Worm (Caenorhabditis elegans) whole organism, young adult: ENCODE measurements around the gene best-23.

ENCODE experiments used
- C17E4.6 ChIP-seq: fragments of 200-800 bp; sonication (Bioruptor generic); IDR thresholded peaks from 2 replicates; pipeline ENCODE4 v1.3.6; 2022; ENCODE audit warnings: missing genetic modification reagents, missing genetic modification characterization, missing compliant biosample characterization
- F23B12.7 ChIP-seq: sonication (generic microtip); optimal IDR thresholded peaks from 2 replicates; lab custom pipeline; 2017; ENCODE audit warnings: missing genetic modification characterization, mild to moderate bottlenecking, missing compliant biosample characterization, antibody characterized with exemption, moderate library complexity; ENCODE audit not compliant: insufficient read depth
- F33H1.4 ChIP-seq: fragments of 200-800 bp; sonication (Bioruptor generic); IDR thresholded peaks from 2 replicates; pipeline ENCODE4 v1.3.6; 2022; ENCODE audit warnings: missing genetic modification reagents, missing genetic modification characterization, missing compliant biosample characterization
- K12H6.12 ChIP-seq: fragments of 200-800 bp; sonication (Bioruptor generic); optimal IDR thresholded peaks from 2 replicates; lab custom pipeline; 2018; ENCODE audit warnings: mild to moderate bottlenecking, missing genetic modification characterization, missing compliant biosample characterization
- T26A5.8 ChIP-seq: sonication (generic microtip); optimal IDR thresholded peaks from 2 replicates; lab custom pipeline; 2016; ENCODE audit warnings: missing genetic modification characterization, missing compliant biosample characterization
- Y53F4B.3 ChIP-seq: fragments of 200-800 bp; sonication (Bioruptor generic); IDR thresholded peaks from 2 replicates; pipeline ENCODE4 v1.3.6; 2022; ENCODE audit warnings: missing genetic modification reagents, missing genetic modification characterization, missing compliant biosample characterization
- Y53G8AR.9 ChIP-seq: fragments of 200-800 bp; sonication (Bioruptor generic); conservative IDR thresholded peaks from 2 replicates; pipeline ENCODE4 v1.3.6; 2022; ENCODE audit warnings: missing genetic modification reagents, missing genetic modification characterization, missing compliant biosample characterization
- Y56A3A.18 ChIP-seq: fragments of 200-800 bp; sonication (Bioruptor generic); IDR thresholded peaks from 2 replicates; pipeline ENCODE4 v1.3.6; 2022; ENCODE audit warnings: missing genetic modification reagents, missing genetic modification characterization, missing compliant biosample characterization
- Y67H2A.10 ChIP-seq: fragments of 200-800 bp; sonication (Bioruptor generic); conservative IDR thresholded peaks from 2 replicates; pipeline ENCODE4 v1.3.6; 2022; ENCODE audit warnings: missing genetic modification reagents, missing genetic modification characterization, missing compliant biosample characterization
- Y79H2A.3 ChIP-seq: fragments of 200-800 bp; sonication (Bioruptor generic); conservative IDR thresholded peaks from 2 replicates; pipeline ENCODE4 v1.3.6; 2022; ENCODE audit warnings: missing genetic modification reagents, missing genetic modification characterization, missing compliant biosample characterization
- ama-1 ChIP-seq, 3 experiments: fragments of 150-350 bp in 1 of 3; sonication (generic microtip) in 2 of 3; optimal IDR thresholded peaks; 2 replicates each; lab custom pipeline; 2014 to 2018; ENCODE audit warnings: missing biosample characterization in 2 of 3, missing genetic modification characterization in 2 of 3, missing genetic modification reagents in 2 of 3
- aptf-2 ChIP-seq: fragments of 200-800 bp; sonication (Bioruptor generic); conservative IDR thresholded peaks from 2 replicates; pipeline ENCODE4 v1.3.6; 2022; ENCODE audit warnings: missing genetic modification reagents, missing genetic modification characterization, missing compliant biosample characterization
- athp-1 ChIP-seq: sonication (generic microtip); optimal IDR thresholded peaks from 2 replicates; lab custom pipeline; 2017; ENCODE audit warnings: mild to moderate bottlenecking, missing genetic modification characterization, missing compliant biosample characterization
- attf-5 ChIP-seq: fragments of 200-800 bp; sonication (Bioruptor generic); optimal IDR thresholded peaks from 2 replicates; lab custom pipeline; 2018; ENCODE audit warnings: mild to moderate bottlenecking, missing genetic modification characterization, missing compliant biosample characterization
- ccch-3 ChIP-seq: fragments of 200-800 bp; sonication (Bioruptor generic); optimal IDR thresholded peaks from 2 replicates; lab custom pipeline; 2018; ENCODE audit warnings: mild to moderate bottlenecking, missing genetic modification characterization, missing compliant biosample characterization
- ceh-100 ChIP-seq: fragments of 200-800 bp; sonication (Bioruptor generic); IDR thresholded peaks from 2 replicates; pipeline ENCODE4 v1.3.6; 2022; ENCODE audit warnings: missing genetic modification reagents, missing genetic modification characterization, missing compliant biosample characterization
- ceh-40 ChIP-seq: fragments of 200-800 bp; sonication (Bioruptor generic); IDR thresholded peaks from 2 replicates; pipeline ENCODE4 v1.3.6; 2022; ENCODE audit warnings: missing genetic modification characterization, missing compliant biosample characterization
- ceh-79 ChIP-seq: sonication (generic microtip); optimal IDR thresholded peaks from 2 replicates; lab custom pipeline; 2017; ENCODE audit warnings: mild to moderate bottlenecking, missing genetic modification characterization, missing compliant biosample characterization
- ceh-91 ChIP-seq: fragments of 200-800 bp; sonication (Bioruptor generic); IDR thresholded peaks from 2 replicates; pipeline ENCODE4 v1.3.6; 2022; ENCODE audit warnings: missing genetic modification reagents, missing genetic modification characterization, missing compliant biosample characterization
- chd-7 ChIP-seq: sonication (generic microtip); optimal IDR thresholded peaks from 2 replicates; lab custom pipeline; 2016; ENCODE audit warnings: mild to moderate bottlenecking, missing genetic modification characterization, moderate library complexity, missing compliant biosample characterization
- die-1 ChIP-seq: sonication (generic microtip); optimal IDR thresholded peaks from 2 replicates; lab custom pipeline; 2016; ENCODE audit warnings: missing genotype, mild to moderate bottlenecking, missing genetic modification characterization, missing compliant biosample characterization
- dox-1 ChIP-seq: fragments of 200-800 bp; sonication (Bioruptor generic); IDR thresholded peaks from 2 replicates; pipeline ENCODE4 v1.3.6; 2022; ENCODE audit warnings: missing genetic modification reagents, missing genetic modification characterization, missing compliant biosample characterization
- efl-1 ChIP-seq: fragments of 150-350 bp; optimal IDR thresholded peaks from 2 replicates; lab custom pipeline; 2014; ENCODE audit warnings: missing biosample characterization, missing genetic modification reagents, missing genetic modification characterization
- egl-44 ChIP-seq: fragments of 200-800 bp; sonication (Bioruptor generic); IDR thresholded peaks from 2 replicates; pipeline ENCODE4 v1.3.6; 2022; ENCODE audit warnings: missing genetic modification reagents, missing genetic modification characterization, missing compliant biosample characterization
- ekl-4 ChIP-seq: fragments of 200-800 bp; sonication (Bioruptor generic); IDR thresholded peaks from 2 replicates; pipeline ENCODE4 v1.3.6; 2022; ENCODE audit warnings: missing genetic modification reagents, missing genetic modification characterization, missing compliant biosample characterization
- fkh-3 ChIP-seq: sonication (generic microtip); optimal IDR thresholded peaks from 2 replicates; lab custom pipeline; 2016; ENCODE audit warnings: mild to moderate bottlenecking, missing genetic modification characterization, missing compliant biosample characterization
- gei-17 ChIP-seq: fragments of 200-800 bp; sonication (Bioruptor generic); optimal IDR thresholded peaks from 2 replicates; lab custom pipeline; 2018; ENCODE audit warnings: mild to moderate bottlenecking, missing genetic modification characterization, missing compliant biosample characterization
- hlh-12 ChIP-seq: sonication (generic microtip); optimal IDR thresholded peaks from 2 replicates; lab custom pipeline; 2016; ENCODE audit warnings: missing genetic modification characterization, missing compliant biosample characterization
- lag-1 ChIP-seq: fragments of 200-800 bp; sonication (Bioruptor generic); IDR thresholded peaks from 2 replicates; pipeline ENCODE4 v1.3.6; 2022; ENCODE audit warnings: missing genetic modification reagents, missing genetic modification characterization, missing compliant biosample characterization
- let-526 ChIP-seq: fragments of 200-800 bp; sonication (Bioruptor generic); IDR thresholded peaks from 2 replicates; pipeline ENCODE4 v1.3.6; 2022; ENCODE audit warnings: missing genetic modification reagents, missing genetic modification characterization, missing compliant biosample characterization
- lsl-1 ChIP-seq: fragments of 200-800 bp; sonication (Bioruptor generic); optimal IDR thresholded peaks from 2 replicates; lab custom pipeline; 2018; ENCODE audit warnings: mild to moderate bottlenecking, missing genetic modification characterization, moderate library complexity, missing compliant biosample characterization
- madf-10 ChIP-seq: sonication (generic microtip); optimal IDR thresholded peaks from 2 replicates; lab custom pipeline; 2016; ENCODE audit warnings: mild to moderate bottlenecking, missing genetic modification characterization, missing compliant biosample characterization
- madf-8 ChIP-seq: fragments of 200-800 bp; sonication (Bioruptor generic); conservative IDR thresholded peaks from 2 replicates; pipeline ENCODE4 v1.3.6; 2022; ENCODE audit warnings: missing genetic modification reagents, missing genetic modification characterization, missing compliant biosample characterization
- mel-28 ChIP-seq: sonication (generic microtip); optimal IDR thresholded peaks from 2 replicates; lab custom pipeline; 2016; ENCODE audit warnings: borderline replicate concordance, mild to moderate bottlenecking, missing genetic modification characterization, missing compliant biosample characterization
- nhr-120 ChIP-seq: fragments of 200-800 bp; sonication (Bioruptor generic); IDR thresholded peaks from 2 replicates; pipeline ENCODE4 v1.3.6; 2022; ENCODE audit warnings: missing genetic modification characterization, missing compliant biosample characterization
- nhr-27 ChIP-seq: fragments of 200-800 bp; sonication (Bioruptor generic); optimal IDR thresholded peaks from 2 replicates; lab custom pipeline; 2018; ENCODE audit warnings: mild to moderate bottlenecking, missing genetic modification characterization, moderate library complexity, missing compliant biosample characterization
- nhr-80 ChIP-seq: sonication (generic microtip); optimal IDR thresholded peaks from 2 replicates; lab custom pipeline; 2016; ENCODE audit warnings: missing genetic modification characterization, missing compliant biosample characterization
- repo-1 ChIP-seq: sonication (generic microtip); optimal IDR thresholded peaks from 2 replicates; lab custom pipeline; 2017; ENCODE audit warnings: mild to moderate bottlenecking, missing genetic modification characterization, missing compliant biosample characterization
- rpc-1 ChIP-seq, 2 experiments: fragments of 150-350 bp in 1 of 2; sonication (generic microtip) in 1 of 2; optimal IDR thresholded peaks; 2 replicates each; lab custom pipeline; 2014 to 2018; ENCODE audit warnings: missing biosample characterization in 1 of 2, missing genetic modification characterization in 1 of 2, missing genetic modification reagents in 1 of 2, missing genotype in 1 of 2
- sdz-38 ChIP-seq: sonication (generic microtip); optimal IDR thresholded peaks from 2 replicates; lab custom pipeline; 2016; ENCODE audit warnings: missing genotype, missing genetic modification characterization, missing compliant biosample characterization
- sea-2 ChIP-seq: fragments of 200-800 bp; sonication (Bioruptor generic); IDR thresholded peaks from 2 replicates; pipeline ENCODE4 v1.3.6; 2022; ENCODE audit warnings: missing genetic modification characterization, missing compliant biosample characterization
- snpc-1.1 ChIP-seq: sonication (generic microtip); optimal IDR thresholded peaks from 2 replicates; lab custom pipeline; 2017; ENCODE audit warnings: missing genetic modification characterization, mild to moderate bottlenecking, missing compliant biosample characterization, antibody characterized with exemption, moderate library complexity, missing genotype, missing genetic modification reagents; ENCODE audit not compliant: insufficient read depth
- snpc-1.3 ChIP-seq: sonication (generic microtip); optimal IDR thresholded peaks from 2 replicates; lab custom pipeline; 2017; ENCODE audit warnings: missing genetic modification characterization, mild to moderate bottlenecking, missing compliant biosample characterization, antibody characterized with exemption, moderate library complexity, missing genotype, missing genetic modification reagents; ENCODE audit not compliant: insufficient read depth
- snpc-4 ChIP-seq, 5 experiments: fragments of 150-350 bp in 1 of 5; sonication (generic microtip) in 4 of 5; optimal IDR thresholded peaks; 2 replicates each; lab custom pipeline; 2014 to 2018; ENCODE audit warnings: missing genetic modification characterization in 5 of 5, missing biosample characterization in 3 of 5, antibody characterized with exemption in 2 of 5, mild to moderate bottlenecking in 2 of 5, missing compliant biosample characterization in 2 of 5, missing genotype in 2 of 5, moderate library complexity in 2 of 5, missing genetic modification reagents in 1 of 5
- sptf-2 ChIP-seq: fragments of 200-800 bp; sonication (Bioruptor generic); optimal IDR thresholded peaks from 2 replicates; lab custom pipeline; 2018; ENCODE audit warnings: mild to moderate bottlenecking, missing genetic modification characterization, missing compliant biosample characterization
- unc-62 ChIP-seq: fragments of 150-350 bp; optimal IDR thresholded peaks from 2 replicates; lab custom pipeline; 2014; ENCODE audit warnings: missing biosample characterization, missing genetic modification reagents, missing genetic modification characterization
- zfh-2 ChIP-seq: fragments of 200-800 bp; sonication (Bioruptor generic); conservative IDR thresholded peaks from 2 replicates; pipeline ENCODE4 v1.3.6; 2022; ENCODE audit warnings: missing genetic modification reagents, missing genetic modification characterization, missing compliant biosample characterization
- ztf-6 ChIP-seq: fragments of 200-800 bp; sonication (Bioruptor generic); IDR thresholded peaks from 2 replicates; pipeline ENCODE4 v1.3.6; 2022; ENCODE audit warnings: missing genetic modification reagents, missing genetic modification characterization, missing compliant biosample characterization

Gene best-23

ce11 chrII:7945168-7945567, 37.8 kb upstream of the best-23 start, which contains the start of gene dbt-1 (continued):
- no peak for TF ChIP-seq ceh-79 (tag; lab: Kevin White, UChicago)
- TF ChIP-seq aptf-2 (GFP tag; lab: Robert Waterston, UW): no peak
- TF ChIP-seq T26A5.8: no peak
- no peak for TF ChIP-seq ekl-4 (GFP tag; lab: Robert Waterston, UW)
- TF ChIP-seq mel-28 (tag; lab: Kevin White, UChicago): no peak
- TF ChIP-seq lsl-1: no peak
- no peak for TF ChIP-seq unc-62 (GFP tag; lab: Kevin White, UChicago)
- TF ChIP-seq hlh-12 (tag; lab: Kevin White, UChicago): no peak
- TF ChIP-seq egl-44 (GFP tag; lab: Robert Waterston, UW): no peak
- TF ChIP-seq repo-1 (tag; lab: Kevin White, UChicago): no peak
- no peak for TF ChIP-seq madf-10
- TF ChIP-seq die-1 (tag; lab: Kevin White, UChicago): no peak
- TF ChIP-seq nhr-80: no peak
- TF ChIP-seq nhr-120: no peak
- no peak for TF ChIP-seq Y67H2A.10
- no peak for TF ChIP-seq chd-7
- no peak for TF ChIP-seq Y53F4B.3
- no peak for TF ChIP-seq fkh-3 (tag; lab: Kevin White, UChicago)
- TF ChIP-seq Y56A3A.18 (GFP tag; lab: Robert Waterston, UW): peak; percentile 55; the same call in 1 of the 2 replicates
- no peak for TF ChIP-seq lag-1 (GFP tag; lab: Robert Waterston, UW)
- no peak for TF ChIP-seq sea-2
- TF ChIP-seq dox-1 (GFP tag; lab: Robert Waterston, UW): no peak
- TF ChIP-seq C17E4.6 (GFP tag; lab: Robert Waterston, UW): no peak
- TF ChIP-seq ceh-100 (GFP tag; lab: Robert Waterston, UW): peak; percentile 31; the same call in 1 of the 2 replicates
- no peak for TF ChIP-seq rpc-1 (optimal IDR thresholded peaks at IDR 0.05; lab: Kevin White, UChicago)
- no peak for TF ChIP-seq rpc-1 (tag; optimal IDR thresholded peaks at IDR 0.05; lab: Kevin White, UChicago)
- TF ChIP-seq attf-5 (GFP tag; lab: Kevin White, UChicago): no peak
- TF ChIP-seq ama-1 (optimal IDR thresholded peaks at IDR 0.05; lab: Kevin White, UChicago): no peak
- no peak for TF ChIP-seq ama-1 (GFP tag; optimal IDR thresholded peaks at IDR 0.05; lab: Kevin White, UChicago)
- no peak for TF ChIP-seq nhr-27
- no peak for TF ChIP-seq let-526 (GFP tag; lab: Robert Waterston, UW)
- TF ChIP-seq K12H6.12 (tag; lab: Kevin White, UChicago): no peak
- TF ChIP-seq ceh-91 (GFP tag; lab: Robert Waterston, UW): no peak
- no peak for TF ChIP-seq Y79H2A.3 (GFP tag; lab: Robert Waterston, UW)
- no peak for TF ChIP-seq snpc-1.1 (tag; lab: Kevin White, UChicago)
- peak; percentile 20; the same call in 1 of the 2 replicates for TF ChIP-seq madf-8 (GFP tag; lab: Robert Waterston, UW)
- TF ChIP-seq sptf-2: no peak
- TF ChIP-seq zfh-2 (GFP tag; lab: Robert Waterston, UW): no peak
- no peak for TF ChIP-seq snpc-4 (GFP tag; optimal IDR thresholded peaks at IDR 0.05; lab: Kevin White, UChicago)
- peak in 1 of 4 experiments; percentile 34 for TF ChIP-seq snpc-4 (tag; optimal IDR thresholded peaks at IDR 0.05; lab: Kevin White, UChicago)
- peak; percentile 58 for TF ChIP-seq F33H1.4 (GFP tag; lab: Robert Waterston, UW)
- TF ChIP-seq athp-1 (tag; lab: Kevin White, UChicago): no peak
- TF ChIP-seq efl-1 (GFP tag; lab: Kevin White, UChicago): peak; percentile 68
- no peak for TF ChIP-seq F23B12.7
- no peak for TF ChIP-seq Y53G8AR.9 (GFP tag; lab: Robert Waterston, UW)
- no peak for TF ChIP-seq ceh-40 (GFP tag; lab: Robert Waterston, UW)
- TF ChIP-seq snpc-1.3: no peak
- no peak for TF ChIP-seq ccch-3
- TF ChIP-seq sdz-38 (tag; lab: Kevin White, UChicago): no peak
- TF ChIP-seq gei-17 (GFP tag; lab: Kevin White, UChicago): no peak
- TF ChIP-seq ztf-6: no peak
